Worm (Caenorhabditis elegans): Measurements from ENCODE around the gene nlp-13.

DNA sequence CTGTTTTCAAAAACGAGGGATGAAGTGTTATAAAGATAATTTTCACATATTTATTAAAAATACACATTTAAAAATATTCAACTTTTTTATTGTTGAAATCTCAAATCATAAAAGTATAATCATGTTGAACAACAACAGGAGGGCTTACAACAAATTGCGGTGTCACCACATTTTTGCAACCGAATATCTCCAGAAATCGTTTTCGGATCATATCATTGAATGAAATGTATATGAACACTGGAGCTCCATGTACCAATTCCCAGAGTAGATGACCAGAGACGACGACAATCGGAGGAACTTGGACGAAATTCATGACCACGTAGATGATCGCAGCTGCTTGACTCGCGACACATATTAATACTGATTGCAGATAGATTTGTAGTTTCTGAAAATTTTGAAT lies 25.2 kb downstream of the nlp-13 start:
- TF ChIP-seq T22C8.4 (GFP tag; IDR thresholded peaks at IDR 0.05) (no peak), flt-1 (GFP tag; IDR thresholded peaks at IDR 0.05) (no peak)
